Worm (Caenorhabditis elegans) whole organism, L1 larva: Measurements from ENCODE around the gene sek-6.

Source experiments
- ama-1 ChIP-seq: fragments of 150-350 bp; optimal IDR thresholded peaks from 2 replicates; lab custom pipeline; 2014
- ces-1 ChIP-seq: fragments of 150-350 bp; optimal IDR thresholded peaks from 2 replicates; lab custom pipeline; 2014; ENCODE audit warnings: missing biosample characterization, missing genetic modification reagents, missing genetic modification characterization
- lin-14 ChIP-seq: fragments of 200-800 bp; sonication (Bioruptor generic); optimal IDR thresholded peaks from 2 replicates; lab custom pipeline; 2018; ENCODE audit warnings: mild to moderate bottlenecking, missing genetic modification characterization, moderate library complexity, missing compliant biosample characterization
- lin-35 ChIP-seq, 2 experiments: fragments of 150-350 bp; optimal IDR thresholded peaks; 2 replicates each; lab custom pipeline; 2014; ENCODE audit warnings: missing biosample characterization in 2 of 2, missing genetic modification characterization in 2 of 2, missing genetic modification reagents in 2 of 2
- nhr-28 ChIP-seq: fragments of 150-350 bp; optimal IDR thresholded peaks from 2 replicates; lab custom pipeline; 2014; ENCODE audit warnings: missing biosample characterization, missing genetic modification characterization
- snpc-4 ChIP-seq: fragments of 150-350 bp; optimal IDR thresholded peaks from 2 replicates; lab custom pipeline; 2014; ENCODE audit warnings: missing biosample characterization, missing genetic modification characterization
- sptf-1 ChIP-seq: fragments of 150-350 bp; optimal IDR thresholded peaks from 2 replicates; lab custom pipeline; 2014; ENCODE audit warnings: missing biosample characterization, missing genetic modification characterization
- vab-15 ChIP-seq: sonication (generic microtip); optimal IDR thresholded peaks from 2 replicates; lab custom pipeline; 2017; ENCODE audit warnings: missing genotype, mild to moderate bottlenecking, missing genetic modification characterization, missing compliant biosample characterization

DNA sequence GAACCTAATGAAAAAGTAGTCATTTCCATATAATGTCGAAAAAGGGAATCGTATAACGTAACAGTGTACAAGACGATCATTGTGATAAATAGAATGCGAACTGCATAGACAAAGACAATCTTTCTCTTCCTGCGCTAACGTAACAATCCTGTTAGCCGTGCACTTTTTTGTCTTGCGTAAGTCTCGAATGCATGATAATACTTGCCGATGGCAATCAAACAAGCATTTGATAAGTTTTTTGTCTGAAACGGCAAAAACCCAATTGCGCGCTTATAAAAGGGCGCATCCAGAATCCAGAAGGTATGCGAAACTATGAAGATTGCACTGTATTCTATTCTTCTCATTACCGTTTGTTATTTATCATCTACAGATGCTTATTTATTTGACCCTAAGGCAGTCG, 44.0 kb downstream of the sek-6 start, which contains the start of gene dao-4:
- TF ChIP-seq vab-15 (tag; lab: Kevin White, UChicago) (no peak), nhr-28 (no peak), lin-35 (GFP tag; optimal IDR thresholded peaks at IDR 0.05; lab: Kevin White, UChicago) (no peak), snpc-4 (tag; lab: Kevin White, UChicago) (no peak), ces-1 (GFP tag; lab: Kevin White, UChicago) (no peak), ama-1 (lab: Kevin White, UChicago) (no peak), sptf-1 (tag; lab: Kevin White, UChicago) (no peak), lin-14 (GFP tag; lab: Kevin White, UChicago) (no peak)
